Worm (Caenorhabditis elegans) whole organism, mixed stage, embryonic: Measurements from ENCODE around the gene F55H2.7.

ENCODE experiments used
- ces-1 ChIP-seq: fragments of 150-350 bp; optimal IDR thresholded peaks from 2 replicates; lab custom pipeline; 2014; ENCODE audit warnings: missing biosample characterization, missing genetic modification reagents, missing genetic modification characterization
- lin-32 ChIP-seq: fragments of 200-800 bp; sonication (Bioruptor generic); optimal IDR thresholded peaks from 2 replicates; lab custom pipeline; 2018; ENCODE audit warnings: mild to moderate bottlenecking, missing genetic modification characterization, missing compliant biosample characterization
- lsy-2 ChIP-seq: fragments of 150-350 bp; optimal IDR thresholded peaks from 2 replicates; lab custom pipeline; 2014; ENCODE audit warnings: missing biosample characterization, missing genetic modification characterization
- nhr-12 ChIP-seq: fragments of 150-350 bp; optimal IDR thresholded peaks from 2 replicates; lab custom pipeline; 2014; ENCODE audit warnings: missing biosample characterization, missing genetic modification characterization
- nhr-2 ChIP-seq: fragments of 150-350 bp; optimal IDR thresholded peaks from 2 replicates; lab custom pipeline; 2014; ENCODE audit warnings: missing biosample characterization, missing genetic modification characterization
- nhr-28 ChIP-seq: fragments of 150-350 bp; optimal IDR thresholded peaks from 2 replicates; lab custom pipeline; 2014; ENCODE audit warnings: missing biosample characterization, missing genetic modification characterization
- nhr-76 ChIP-seq: sonication (generic microtip); optimal IDR thresholded peaks from 2 replicates; lab custom pipeline; 2017; ENCODE audit warnings: missing biosample characterization, missing genetic modification characterization
- pha-4 ChIP-seq: fragments of 150-350 bp; optimal IDR thresholded peaks from 2 replicates; lab custom pipeline; 2018; ENCODE audit warnings: missing biosample characterization, missing genetic modification reagents, missing genetic modification characterization
- unc-62 ChIP-seq: fragments of 150-350 bp; optimal IDR thresholded peaks from 2 replicates; lab custom pipeline; 2014; ENCODE audit warnings: missing biosample characterization, missing genetic modification reagents, missing genetic modification characterization
- ztf-11 ChIP-seq: fragments of 150-350 bp; optimal IDR thresholded peaks from 2 replicates; lab custom pipeline; 2014; ENCODE audit warnings: missing biosample characterization, missing genetic modification characterization

DNA sequence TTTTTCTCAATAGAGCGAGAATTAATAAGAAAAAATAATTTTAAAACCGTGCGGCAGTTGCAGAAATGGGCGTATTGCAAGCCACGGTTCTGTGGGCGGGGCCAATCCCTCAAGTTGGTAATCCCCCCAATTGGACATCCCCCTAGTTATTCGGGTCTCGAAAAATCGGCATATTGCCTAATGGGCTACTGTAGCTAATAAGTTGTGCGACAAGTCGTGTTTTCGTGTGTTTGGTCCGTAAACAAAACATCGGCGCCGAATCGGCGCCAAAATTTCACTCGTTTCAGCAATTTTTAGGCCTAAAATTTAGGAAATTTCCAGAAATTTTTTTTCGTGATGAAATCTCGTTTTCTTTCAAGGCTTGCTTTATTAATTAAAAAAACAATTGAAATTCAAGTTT lies 11.7 kb downstream of the F55H2.7 start:
- no peak for TF ChIP-seq lin-32 (GFP tag; lab: Kevin White, UChicago)
- no peak for TF ChIP-seq ces-1 (GFP tag; lab: Kevin White, UChicago)
- no peak for TF ChIP-seq nhr-76
- TF ChIP-seq lsy-2 (tag; lab: Kevin White, UChicago) = no peak
- no peak for TF ChIP-seq nhr-28 (tag; lab: Kevin White, UChicago)
- TF ChIP-seq unc-62 = no peak
- no peak for TF ChIP-seq nhr-12
- TF ChIP-seq pha-4 (tag; lab: Kevin White, UChicago) = no peak
- TF ChIP-seq nhr-2 (tag; lab: Kevin White, UChicago) = no peak
- no peak for TF ChIP-seq ztf-11 (tag; lab: Kevin White, UChicago)
